Worm (Caenorhabditis elegans): ENCODE data around the gene C55A1.7.

Gene C55A1.7

DNA sequence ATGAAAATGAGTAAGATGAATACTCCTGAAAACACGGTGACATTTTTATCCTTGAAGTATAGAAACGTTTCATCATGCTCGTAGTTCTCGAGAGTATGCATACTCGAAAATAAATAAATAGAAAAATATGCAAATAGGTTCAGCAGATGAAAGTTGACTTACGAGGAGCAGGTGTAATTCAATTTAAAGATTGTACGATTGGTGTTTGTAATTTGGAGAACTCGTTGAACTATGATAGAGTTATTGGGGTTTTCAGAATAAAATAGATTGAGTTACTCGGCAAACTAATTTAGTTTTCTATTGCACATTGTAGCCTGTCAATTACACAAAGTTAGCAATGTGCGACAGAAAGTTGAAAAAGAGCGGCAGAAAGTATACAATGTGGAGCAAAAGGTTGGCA, 8.6 kb downstream of the C55A1.7 start, which contains the start of gene srz-44:
TSS of gene srz-44 (minus strand) at position 101 of the 400 bp plus-strand sequence.
- TF ChIP-seq efl-1 (GFP tag; optimal IDR thresholded peaks at IDR 0.05) (no peak), madf-10 (tag; optimal IDR thresholded peaks at IDR 0.05) (no peak), lir-1 (GFP tag; conservative IDR thresholded peaks at IDR 0.05) (no peak), lsy-27 (tag; optimal IDR thresholded peaks at IDR 0.05; ENCODE audit: borderline replicate concordance, insufficient read depth) (no peak), hlh-12 (tag; optimal IDR thresholded peaks at IDR 0.05) (no peak), F10E7.11 (tag; optimal IDR thresholded peaks at IDR 0.05) (no peak), xnd-1 (tag; optimal IDR thresholded peaks at IDR 0.05) (no peak), ets-4 (GFP tag; optimal IDR thresholded peaks at IDR 0.05) (no peak), rpc-1 (optimal IDR thresholded peaks at IDR 0.05) (no peak), rpc-1 (tag; optimal IDR thresholded peaks at IDR 0.05) (no peak), nhr-90 (tag; optimal IDR thresholded peaks at IDR 0.05) (no peak), ZK185.1 (tag; optimal IDR thresholded peaks at IDR 0.05; ENCODE audit: poor library complexity, severe bottlenecking) (no peak), T26A5.8 (tag; optimal IDR thresholded peaks at IDR 0.05) (no peak), attf-3 (GFP tag; conservative IDR thresholded peaks at IDR 0.05) (no peak), ztf-26 (tag; optimal IDR thresholded peaks at IDR 0.05) (no peak), K11D2.4 (GFP tag; IDR thresholded peaks at IDR 0.05) (no peak), rcor-1 (GFP tag; IDR thresholded peaks at IDR 0.05) (no peak), unc-130 (GFP tag; optimal IDR thresholded peaks at IDR 0.05) (no peak), ztf-18 (tag; optimal IDR thresholded peaks at IDR 0.05) (no peak), ceh-100 (GFP tag; IDR thresholded peaks at IDR 0.05) (no peak)

DNA sequence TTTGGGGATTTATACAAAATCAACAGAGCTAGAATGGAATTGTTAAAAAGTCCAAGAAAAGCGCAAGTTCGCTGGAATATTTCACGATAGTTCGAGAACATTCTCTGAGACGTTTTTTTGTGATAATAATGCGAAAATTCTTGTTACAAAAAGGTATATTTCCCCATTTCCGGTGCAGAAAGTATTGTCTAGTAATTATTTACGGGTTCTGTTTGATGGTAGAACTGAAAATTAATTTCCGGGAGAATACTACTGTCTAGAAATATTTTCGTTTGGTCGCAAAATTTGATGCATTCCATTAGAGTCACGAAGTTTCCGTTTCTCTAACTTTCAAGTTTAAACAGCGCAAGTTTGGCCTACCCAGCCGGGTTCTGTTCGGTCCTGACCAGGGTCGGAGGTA, 17.9 kb downstream of the C55A1.7 start, which contains the start of gene str-248:
TSS of gene str-248 (minus strand) at position 101 of the 400 bp plus-strand sequence.
- TF ChIP-seq pha-4 (tag; optimal IDR thresholded peaks at IDR 0.05) (no peak), ekl-4 (GFP tag; IDR thresholded peaks at IDR 0.05) (no peak), snpc-4 (GFP tag; optimal IDR thresholded peaks at IDR 0.05) (no peak), snpc-4 (tag; optimal IDR thresholded peaks at IDR 0.05) (no peak), tlf-1 (GFP tag; optimal IDR thresholded peaks at IDR 0.05) (no peak), lin-54 (GFP tag; optimal IDR thresholded peaks at IDR 0.05) (no peak), ceh-100 (GFP tag; IDR thresholded peaks at IDR 0.05) (no peak), Y67H2A.10 (GFP tag; conservative IDR thresholded peaks at IDR 0.05) (no peak), Y95B8A.8 (GFP tag; IDR thresholded peaks at IDR 0.05) (no peak), ztf-28 (GFP tag; IDR thresholded peaks at IDR 0.05) (no peak), fkh-3 (tag; optimal IDR thresholded peaks at IDR 0.05) (no peak), pbrm-1 (GFP tag; IDR thresholded peaks at IDR 0.05) (no peak), unc-130 (GFP tag; optimal IDR thresholded peaks at IDR 0.05) (no peak), rec-8 (tag; optimal IDR thresholded peaks at IDR 0.05) (no peak), D2030.7 (GFP tag; IDR thresholded peaks at IDR 0.05) (no peak)

DNA sequence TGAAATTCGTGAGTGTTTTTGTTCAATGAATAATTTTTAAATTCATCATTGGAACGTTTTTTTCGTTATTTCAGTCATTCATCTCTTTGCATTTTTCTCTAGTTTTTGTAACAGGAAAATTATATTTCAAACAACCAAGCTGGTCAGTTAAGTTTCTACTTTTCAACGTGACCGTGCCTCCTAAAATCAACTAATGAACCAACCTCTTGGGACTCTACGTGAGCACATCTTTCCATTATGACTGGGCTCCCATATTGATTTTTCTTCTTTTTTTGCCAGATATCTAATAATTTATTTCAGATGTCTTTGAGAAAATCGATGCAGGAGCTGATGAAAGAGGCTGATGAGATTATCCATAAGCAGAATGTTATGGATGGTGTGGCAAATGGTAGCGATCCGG, 21.9 kb downstream of the C55A1.7 start, which contains the start of gene C55A1.11:
TSS of gene C55A1.11 (plus strand) at position 301 of the 400 bp plus-strand sequence.
- no peak for TF ChIP-seq ekl-4 (GFP tag; IDR thresholded peaks at IDR 0.05)
- no peak for TF ChIP-seq tbx-9 (tag; optimal IDR thresholded peaks at IDR 0.05; ENCODE audit: borderline replicate concordance)
- no peak for TF ChIP-seq ztf-26 (tag; optimal IDR thresholded peaks at IDR 0.05)
- TF ChIP-seq lin-35 (GFP tag; optimal IDR thresholded peaks at IDR 0.05), result no peak
- TF ChIP-seq hlh-12 (tag; optimal IDR thresholded peaks at IDR 0.05), result no peak
- no peak for TF ChIP-seq ama-1 (optimal IDR thresholded peaks at IDR 0.05)
- no peak for TF ChIP-seq ama-1 (GFP tag; optimal IDR thresholded peaks at IDR 0.05)
- no peak for TF ChIP-seq dpff-1 (tag; optimal IDR thresholded peaks at IDR 0.05)
- no peak for TF ChIP-seq akir-1 (GFP tag; optimal IDR thresholded peaks at IDR 0.05)
- TF ChIP-seq madf-3 (GFP tag; IDR thresholded peaks at IDR 0.05), result no peak
- TF ChIP-seq sea-2 (GFP tag; IDR thresholded peaks at IDR 0.05), result no peak
- TF ChIP-seq ZK185.1 (tag; optimal IDR thresholded peaks at IDR 0.05; ENCODE audit: poor library complexity, severe bottlenecking), result no peak
- TF ChIP-seq attf-3 (GFP tag; conservative IDR thresholded peaks at IDR 0.05), result no peak
- TF ChIP-seq aptf-3 (GFP tag; IDR thresholded peaks at IDR 0.05), result no peak
- TF ChIP-seq ceh-91 (GFP tag; IDR thresholded peaks at IDR 0.05), result no peak

Data from whole organism, young adult.